Worm (Caenorhabditis elegans) whole organism, mixed stage, embryonic: ENCODE results near the gene T22F3.8.
"Not testable (repeated sequence)": the region's sequence is repeated elsewhere in the genome, so short reads cannot be mapped to it uniquely, and the experiment has no call there.

Experiments
- M03D4.4 ChIP-seq: sonication (generic microtip); optimal IDR thresholded peaks from 2 replicates; lab custom pipeline; 2017; ENCODE audit warnings: mild to moderate bottlenecking, missing genetic modification characterization, missing compliant biosample characterization
- bed-3 ChIP-seq: fragments of 200-800 bp; sonication (Bioruptor generic); optimal IDR thresholded peaks from 3 replicates; lab custom pipeline; 2018; ENCODE audit warnings: mild to moderate bottlenecking, missing genetic modification characterization, moderate library complexity, missing compliant biosample characterization
- blmp-1 ChIP-seq: fragments of 150-350 bp; optimal IDR thresholded peaks from 2 replicates; lab custom pipeline; 2014; ENCODE audit warnings: missing biosample characterization, missing genetic modification characterization
- ceh-39 ChIP-seq: fragments of 150-350 bp; optimal IDR thresholded peaks from 2 replicates; lab custom pipeline; 2014; ENCODE audit warnings: missing biosample characterization, missing genetic modification characterization
- ceh-43 ChIP-seq: fragments of 200-800 bp; sonication (Bioruptor generic); optimal IDR thresholded peaks from 2 replicates; lab custom pipeline; 2018; ENCODE audit warnings: mild to moderate bottlenecking, missing genetic modification characterization, moderate library complexity, missing compliant biosample characterization
- ceh-83 ChIP-seq: fragments of 200-800 bp; sonication (Bioruptor generic); optimal IDR thresholded peaks from 2 replicates; lab custom pipeline; 2018; ENCODE audit warnings: mild to moderate bottlenecking, missing genetic modification characterization, missing compliant biosample characterization
- ces-1 ChIP-seq: fragments of 150-350 bp; optimal IDR thresholded peaks from 2 replicates; lab custom pipeline; 2014; ENCODE audit warnings: missing biosample characterization, missing genetic modification reagents, missing genetic modification characterization
- cnd-1 ChIP-seq: fragments of 200-800 bp; sonication (Bioruptor generic); optimal IDR thresholded peaks from 2 replicates; lab custom pipeline; 2018; ENCODE audit warnings: mild to moderate bottlenecking, missing genetic modification characterization, missing compliant biosample characterization
- flh-1 ChIP-seq: fragments of 200-800 bp; sonication (Bioruptor generic); optimal IDR thresholded peaks from 2 replicates; lab custom pipeline; 2018; ENCODE audit warnings: mild to moderate bottlenecking, missing genetic modification characterization, moderate library complexity, missing compliant biosample characterization
- ham-2 ChIP-seq: fragments of 200-800 bp; sonication (Bioruptor generic); optimal IDR thresholded peaks from 2 replicates; lab custom pipeline; 2018; ENCODE audit warnings: mild to moderate bottlenecking, missing genetic modification characterization, missing compliant biosample characterization
- lin-13 ChIP-seq: fragments of 150-350 bp; optimal IDR thresholded peaks from 2 replicates; lab custom pipeline; 2014; ENCODE audit warnings: missing biosample characterization, missing genetic modification characterization
- lin-32 ChIP-seq: fragments of 200-800 bp; sonication (Bioruptor generic); optimal IDR thresholded peaks from 2 replicates; lab custom pipeline; 2018; ENCODE audit warnings: mild to moderate bottlenecking, missing genetic modification characterization, missing compliant biosample characterization
- lsy-2 ChIP-seq: fragments of 150-350 bp; optimal IDR thresholded peaks from 2 replicates; lab custom pipeline; 2014; ENCODE audit warnings: missing biosample characterization, missing genetic modification characterization
- mab-5 ChIP-seq: fragments of 150-350 bp; optimal IDR thresholded peaks from 2 replicates; lab custom pipeline; 2014; ENCODE audit warnings: missing biosample characterization, missing genetic modification characterization
- mep-1 ChIP-seq: fragments of 150-350 bp; optimal IDR thresholded peaks from 2 replicates; lab custom pipeline; 2017; ENCODE audit warnings: missing biosample characterization, missing genetic modification reagents, missing genetic modification characterization, inconsistent platforms
- mls-2 ChIP-seq: sonication (generic microtip); optimal IDR thresholded peaks from 2 replicates; lab custom pipeline; 2016; ENCODE audit warnings: mild to moderate bottlenecking, missing genetic modification characterization, moderate library complexity, missing compliant biosample characterization
- nhr-12 ChIP-seq: fragments of 150-350 bp; optimal IDR thresholded peaks from 2 replicates; lab custom pipeline; 2014; ENCODE audit warnings: missing biosample characterization, missing genetic modification characterization
- nhr-2 ChIP-seq: fragments of 150-350 bp; optimal IDR thresholded peaks from 2 replicates; lab custom pipeline; 2014; ENCODE audit warnings: missing biosample characterization, missing genetic modification characterization
- nhr-237 ChIP-seq: fragments of 150-350 bp; optimal IDR thresholded peaks from 2 replicates; lab custom pipeline; 2014; ENCODE audit warnings: missing biosample characterization, missing genetic modification characterization
- nhr-76 ChIP-seq: sonication (generic microtip); optimal IDR thresholded peaks from 2 replicates; lab custom pipeline; 2017; ENCODE audit warnings: missing biosample characterization, missing genetic modification characterization
- snpc-4 ChIP-seq: fragments of 150-350 bp; optimal IDR thresholded peaks from 2 replicates; lab custom pipeline; 2014; ENCODE audit warnings: missing biosample characterization, missing genetic modification characterization
- sptf-1 ChIP-seq: sonication (generic microtip); optimal IDR thresholded peaks from 2 replicates; lab custom pipeline; 2017; ENCODE audit warnings: mild to moderate bottlenecking, missing genetic modification characterization, moderate library complexity, missing compliant biosample characterization
- tbx-8 ChIP-seq: fragments of 200-800 bp; sonication (Bioruptor generic); optimal IDR thresholded peaks from 2 replicates; lab custom pipeline; 2018; ENCODE audit warnings: mild to moderate bottlenecking, missing genetic modification characterization, moderate library complexity, missing compliant biosample characterization
- unc-120 ChIP-seq: sonication (generic microtip); optimal IDR thresholded peaks from 2 replicates; lab custom pipeline; 2017; ENCODE audit warnings: missing genetic modification characterization, missing compliant biosample characterization; ENCODE audit not compliant: poor library complexity, severe bottlenecking
- unc-62 ChIP-seq: fragments of 150-350 bp; optimal IDR thresholded peaks from 2 replicates; lab custom pipeline; 2014; ENCODE audit warnings: missing biosample characterization, missing genetic modification reagents, missing genetic modification characterization
- zip-8 ChIP-seq: fragments of 150-350 bp; optimal IDR thresholded peaks from 2 replicates; lab custom pipeline; 2014; ENCODE audit warnings: missing biosample characterization, missing genetic modification characterization

T22F3.8 gene

DNA sequence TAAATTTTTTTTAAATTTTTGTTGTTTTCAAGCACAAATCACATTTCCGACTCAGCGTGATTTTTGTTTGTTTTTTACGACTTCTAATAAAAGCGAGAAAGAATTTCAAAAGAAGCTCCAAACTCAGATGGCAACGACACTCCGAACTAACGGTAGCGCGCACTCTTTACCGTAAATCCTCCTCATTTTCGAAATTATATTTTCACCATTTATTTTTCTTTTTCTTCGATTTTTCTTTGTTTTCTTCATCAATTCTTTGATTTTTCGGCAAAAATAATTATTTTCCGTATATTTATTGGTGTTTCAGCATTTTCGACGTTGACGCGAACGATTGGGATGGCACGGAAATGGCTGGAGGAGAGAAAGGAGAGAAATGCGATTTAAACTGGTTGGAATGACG, 46.5 kb downstream of the T22F3.8 start, which contains the start of gene T24A6.1:
Gene T24A6.1 (plus strand): TSS at position 301 of the 400 bp plus-strand sequence.
- TF ChIP-seq unc-62 (GFP tag; lab: Kevin White, UChicago); flh-1 (GFP tag; lab: Kevin White, UChicago); mab-5 (tag; lab: Kevin White, UChicago): not testable (repeated sequence)

DNA sequence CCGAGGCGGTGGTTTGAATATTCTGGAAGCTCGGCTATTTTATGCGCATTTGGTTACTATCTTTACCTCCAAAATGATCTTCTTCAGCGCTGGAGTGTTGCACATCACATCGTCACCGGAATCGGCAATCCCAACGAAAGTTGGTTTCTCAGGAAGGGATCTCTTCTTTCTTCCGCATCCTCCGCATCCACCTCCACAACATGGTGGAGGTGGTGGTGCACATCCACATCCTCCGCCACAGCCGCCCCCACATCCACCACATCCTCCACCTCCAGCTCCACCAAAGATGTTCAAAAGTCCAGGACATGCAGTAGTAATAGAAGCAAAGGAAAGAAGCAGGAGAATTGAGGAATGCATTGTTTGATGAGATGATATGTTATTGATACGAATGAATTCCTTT, 47.8 kb downstream of the T22F3.8 start, which contains the start of gene grl-31:
Gene grl-31 (minus strand): TSS at position 357 of the 400 bp plus-strand sequence.
- TF ChIP-seq snpc-4 (tag; lab: Kevin White, UChicago) (no peak), unc-120 (tag; lab: Kevin White, UChicago) (no peak), ham-2 (GFP tag; lab: Kevin White, UChicago) (no peak), zip-8 (no peak), nhr-76 (tag; lab: Kevin White, UChicago) (no peak), ceh-39 (tag; lab: Kevin White, UChicago) (no peak), cnd-1 (tag; lab: Kevin White, UChicago) (no peak), nhr-2 (tag; lab: Kevin White, UChicago) (no peak), ces-1 (GFP tag; lab: Kevin White, UChicago) (no peak), unc-62 (GFP tag; lab: Kevin White, UChicago) (no peak), lsy-2 (tag; lab: Kevin White, UChicago) (no peak), mab-5 (tag; lab: Kevin White, UChicago) (no peak)

DNA sequence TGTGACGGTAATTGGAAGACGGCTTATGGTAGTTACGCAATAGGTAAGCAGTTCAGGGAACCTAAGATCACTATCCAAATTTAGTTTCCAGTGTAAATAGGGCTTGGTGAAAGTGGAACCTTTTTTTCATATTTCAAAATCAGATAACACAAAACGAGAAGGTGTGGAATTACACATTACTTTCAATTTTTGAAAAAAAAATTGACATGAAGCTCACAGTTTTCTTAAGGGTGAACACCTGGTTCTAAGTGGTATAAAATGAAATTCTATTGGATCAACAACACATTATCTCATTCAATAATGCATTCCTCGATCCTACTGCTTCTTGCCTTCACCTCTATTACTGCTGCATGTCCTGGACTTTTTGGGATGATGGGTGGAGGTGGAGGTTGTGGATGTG, 49.2 kb downstream of the T22F3.8 start, which contains the start of gene grl-30:
Gene grl-30 (plus strand): TSS at position 301 of the 400 bp plus-strand sequence.
- TF ChIP-seq ceh-43 (GFP tag; lab: Kevin White, UChicago): no peak
- TF ChIP-seq tbx-8 (GFP tag; lab: Kevin White, UChicago): no peak
- TF ChIP-seq lin-13: no peak
- TF ChIP-seq zip-8: peak; percentile 20

DNA sequence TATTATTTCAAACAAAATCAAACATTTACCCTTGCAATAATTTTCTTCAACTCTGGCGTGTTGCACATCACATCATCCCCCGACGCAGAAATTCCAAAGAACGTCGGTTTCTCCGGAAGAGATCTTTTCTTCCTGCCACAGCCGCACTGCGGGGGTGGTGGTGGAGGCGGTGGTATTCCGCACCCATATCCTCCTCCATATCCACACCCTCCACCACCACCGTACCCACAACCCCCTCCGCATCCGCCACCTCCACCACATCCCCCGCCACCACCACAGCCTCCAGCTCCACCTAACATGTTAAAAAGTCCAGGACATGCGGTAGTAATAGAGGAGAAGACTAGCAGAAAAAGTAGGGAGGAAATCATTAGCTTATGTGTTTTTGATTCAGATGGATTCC, 50.4 kb downstream of the T22F3.8 start, which contains the start of gene grl-29:
Gene grl-29 (minus strand): TSS at position 368 of the 400 bp plus-strand sequence.
- no peak for TF ChIP-seq nhr-12 (tag; lab: Kevin White, UChicago)
- no peak for TF ChIP-seq tbx-8 (GFP tag; lab: Kevin White, UChicago)
- TF ChIP-seq blmp-1 (tag; lab: Kevin White, UChicago): no peak
- TF ChIP-seq bed-3: no peak
- no peak for TF ChIP-seq ceh-43 (GFP tag; lab: Kevin White, UChicago)
- no peak for TF ChIP-seq M03D4.4 (tag; lab: Kevin White, UChicago)
- no peak for TF ChIP-seq nhr-76 (tag; lab: Kevin White, UChicago)
- no peak for TF ChIP-seq mab-5 (tag; lab: Kevin White, UChicago)
- no peak for TF ChIP-seq ceh-83
- no peak for TF ChIP-seq lin-32 (GFP tag; lab: Kevin White, UChicago)
- no peak for TF ChIP-seq nhr-237 (tag; lab: Kevin White, UChicago)
- TF ChIP-seq nhr-2 (tag; lab: Kevin White, UChicago): no peak
- TF ChIP-seq lsy-2 (tag; lab: Kevin White, UChicago): no peak
- TF ChIP-seq ham-2 (GFP tag; lab: Kevin White, UChicago): no peak
- TF ChIP-seq mls-2: no peak
- TF ChIP-seq mep-1 (tag; lab: Kevin White, UChicago): no peak
- TF ChIP-seq sptf-1 (tag; lab: Kevin White, UChicago): no peak
- TF ChIP-seq, all 35 proteins: peak for 0

DNA sequence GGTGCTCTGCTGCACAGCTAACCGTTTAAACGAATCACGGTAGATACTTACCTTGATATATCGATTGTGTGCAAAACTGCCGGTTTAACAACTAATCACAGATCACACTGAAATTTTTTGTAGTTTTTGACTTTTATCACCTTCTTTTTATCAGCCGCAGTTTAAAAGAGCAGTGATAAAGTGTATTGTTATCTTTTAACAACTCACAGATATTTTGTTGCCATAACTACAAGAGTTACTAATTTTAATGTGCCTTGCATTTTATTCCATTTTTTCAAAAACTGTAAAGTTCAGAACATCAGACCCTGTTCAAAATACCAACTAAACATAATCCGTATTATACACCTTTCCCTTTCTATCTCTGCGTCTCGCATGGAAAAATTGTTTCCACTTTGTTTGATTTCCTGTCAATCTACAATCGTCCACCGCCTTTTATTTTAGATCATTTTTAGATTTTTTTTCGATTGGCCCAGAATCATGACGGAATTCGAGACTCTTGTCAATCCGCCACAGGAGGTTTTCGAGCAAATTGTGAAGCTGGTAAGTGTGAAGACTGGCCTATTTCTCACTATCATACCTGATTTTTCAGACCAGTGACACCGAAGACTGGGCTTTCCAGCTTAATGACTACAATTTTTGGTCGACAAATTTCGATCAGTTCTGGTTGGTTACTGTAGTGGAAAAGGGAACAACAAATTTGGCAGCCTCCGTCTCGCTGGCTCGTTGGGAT, 52.3 kb downstream of the T22F3.8 start, which contains the start of gene T24A6.20:
Gene T24A6.20 (plus strand): TSS at position 395 of the 730 bp plus-strand sequence.
- TF ChIP-seq sptf-1 (tag; lab: Kevin White, UChicago) (no peak), ceh-39 (tag; lab: Kevin White, UChicago) (peak; percentile 5), mls-2 (no peak), lin-13 (no peak)
- TF ChIP-seq, all 35 proteins: peak for 1
